Worm (Caenorhabditis elegans) whole organism, young adult: ENCODE measurements around the gene cex-2.

ENCODE experiments used
- B0261.1 ChIP-seq: sonication (generic microtip); optimal IDR thresholded peaks from 2 replicates; lab custom pipeline; 2016; ENCODE audit warnings: mild to moderate bottlenecking, missing genetic modification characterization, moderate library complexity, missing compliant biosample characterization
- C17E4.6 ChIP-seq: fragments of 200-800 bp; sonication (Bioruptor generic); IDR thresholded peaks from 2 replicates; pipeline ENCODE4 v1.3.6; 2022; ENCODE audit warnings: missing genetic modification reagents, missing genetic modification characterization, missing compliant biosample characterization
- F22D6.2 ChIP-seq: sonication (generic microtip); optimal IDR thresholded peaks from 2 replicates; lab custom pipeline; 2016; ENCODE audit warnings: mild to moderate bottlenecking, missing genetic modification characterization, missing compliant biosample characterization
- F57C9.4 ChIP-seq: sonication (generic microtip); optimal IDR thresholded peaks from 2 replicates; lab custom pipeline; 2017; ENCODE audit warnings: mild to moderate bottlenecking, missing genetic modification characterization, missing compliant biosample characterization
- K12H6.12 ChIP-seq: fragments of 200-800 bp; sonication (Bioruptor generic); optimal IDR thresholded peaks from 2 replicates; lab custom pipeline; 2018; ENCODE audit warnings: mild to moderate bottlenecking, missing genetic modification characterization, missing compliant biosample characterization
- Y53G8AR.9 ChIP-seq: fragments of 200-800 bp; sonication (Bioruptor generic); conservative IDR thresholded peaks from 2 replicates; pipeline ENCODE4 v1.3.6; 2022; ENCODE audit warnings: missing genetic modification reagents, missing genetic modification characterization, missing compliant biosample characterization
- Y67H2A.10 ChIP-seq: fragments of 200-800 bp; sonication (Bioruptor generic); conservative IDR thresholded peaks from 2 replicates; pipeline ENCODE4 v1.3.6; 2022; ENCODE audit warnings: missing genetic modification reagents, missing genetic modification characterization, missing compliant biosample characterization
- ZK185.1 ChIP-seq: sonication (generic microtip); optimal IDR thresholded peaks from 2 replicates; lab custom pipeline; 2016; ENCODE audit warnings: mild to moderate bottlenecking, missing genetic modification characterization, missing compliant biosample characterization; ENCODE audit not compliant: poor library complexity, severe bottlenecking
- aptf-2 ChIP-seq: fragments of 200-800 bp; sonication (Bioruptor generic); conservative IDR thresholded peaks from 2 replicates; pipeline ENCODE4 v1.3.6; 2022; ENCODE audit warnings: missing genetic modification reagents, missing genetic modification characterization, missing compliant biosample characterization
- attf-3 ChIP-seq: fragments of 200-800 bp; sonication (Bioruptor generic); conservative IDR thresholded peaks from 2 replicates; pipeline ENCODE4 v1.3.6; 2022; ENCODE audit warnings: missing genetic modification reagents, missing genetic modification characterization, missing compliant biosample characterization
- attf-5 ChIP-seq: fragments of 200-800 bp; sonication (Bioruptor generic); optimal IDR thresholded peaks from 2 replicates; lab custom pipeline; 2018; ENCODE audit warnings: mild to moderate bottlenecking, missing genetic modification characterization, missing compliant biosample characterization
- cebp-1 ChIP-seq, 2 experiments: fragments of 200-800 bp in 1 of 2; sonication (Bioruptor generic) in 1 of 2; sonication (generic microtip) in 1 of 2; IDR thresholded peaks in 1 of 2; optimal IDR thresholded peaks in 1 of 2; 2 replicates each; pipeline versions ENCODE4 v1.3.6 to Lab custom; 2017 to 2022; ENCODE audit warnings: missing compliant biosample characterization in 2 of 2, missing genetic modification characterization in 2 of 2, mild to moderate bottlenecking in 1 of 2, missing genetic modification reagents in 1 of 2, moderate library complexity in 1 of 2
- cebp-2 ChIP-seq: fragments of 200-800 bp; sonication (Bioruptor generic); IDR thresholded peaks from 2 replicates; pipeline ENCODE4 v1.3.6; 2022; ENCODE audit warnings: missing genetic modification characterization, missing compliant biosample characterization
- ceh-100 ChIP-seq: fragments of 200-800 bp; sonication (Bioruptor generic); IDR thresholded peaks from 2 replicates; pipeline ENCODE4 v1.3.6; 2022; ENCODE audit warnings: missing genetic modification reagents, missing genetic modification characterization, missing compliant biosample characterization
- ceh-91 ChIP-seq: fragments of 200-800 bp; sonication (Bioruptor generic); IDR thresholded peaks from 2 replicates; pipeline ENCODE4 v1.3.6; 2022; ENCODE audit warnings: missing genetic modification reagents, missing genetic modification characterization, missing compliant biosample characterization
- dox-1 ChIP-seq: fragments of 200-800 bp; sonication (Bioruptor generic); IDR thresholded peaks from 2 replicates; pipeline ENCODE4 v1.3.6; 2022; ENCODE audit warnings: missing genetic modification reagents, missing genetic modification characterization, missing compliant biosample characterization
- egl-44 ChIP-seq: fragments of 200-800 bp; sonication (Bioruptor generic); IDR thresholded peaks from 2 replicates; pipeline ENCODE4 v1.3.6; 2022; ENCODE audit warnings: missing genetic modification reagents, missing genetic modification characterization, missing compliant biosample characterization
- him-1 ChIP-seq: sonication (generic microtip); optimal IDR thresholded peaks from 2 replicates; lab custom pipeline; 2016; ENCODE audit warnings: missing genotype, missing genetic modification reagents, missing genetic modification characterization, missing compliant biosample characterization
- hlh-26 ChIP-seq: fragments of 200-800 bp; sonication (Bioruptor generic); conservative IDR thresholded peaks from 2 replicates; pipeline ENCODE4 v1.3.6; 2022; ENCODE audit warnings: missing genetic modification reagents, missing genetic modification characterization, missing compliant biosample characterization
- hmg-1.2 ChIP-seq: fragments of 200-800 bp; sonication (Bioruptor generic); IDR thresholded peaks from 2 replicates; pipeline ENCODE4 v1.3.6; 2022; ENCODE audit warnings: missing genetic modification reagents, missing genetic modification characterization, missing compliant biosample characterization
- let-607 ChIP-seq, 2 experiments: fragments of 200-800 bp in 1 of 2; sonication (Bioruptor generic) in 1 of 2; sonication (generic microtip) in 1 of 2; optimal IDR thresholded peaks; 2 replicates each; lab custom pipeline; 2016 to 2018; ENCODE audit warnings: mild to moderate bottlenecking in 2 of 2, missing compliant biosample characterization in 2 of 2, missing genetic modification characterization in 2 of 2, moderate library complexity in 2 of 2, missing genotype in 1 of 2
- lin-35 ChIP-seq, 3 experiments: fragments of 150-350 bp in 2 of 3; sonication (generic microtip) in 1 of 3; optimal IDR thresholded peaks; 2 replicates each; lab custom pipeline; 2014 to 2018; ENCODE audit warnings: missing biosample characterization in 3 of 3, missing genetic modification characterization in 3 of 3, missing genetic modification reagents in 3 of 3
- lin-40 ChIP-seq: sonication (generic microtip); optimal IDR thresholded peaks from 2 replicates; lab custom pipeline; 2016; ENCODE audit warnings: missing genetic modification characterization, mild to moderate bottlenecking, missing compliant biosample characterization, missing genotype, missing genetic modification reagents
- lir-1 ChIP-seq: fragments of 200-800 bp; sonication (Bioruptor generic); conservative IDR thresholded peaks from 2 replicates; pipeline ENCODE4 v1.3.6; 2022; ENCODE audit warnings: missing genetic modification reagents, missing genetic modification characterization, missing compliant biosample characterization
- madf-6 ChIP-seq: fragments of 200-800 bp; sonication (Bioruptor generic); IDR thresholded peaks from 2 replicates; pipeline ENCODE4 v1.3.6; 2022; ENCODE audit warnings: missing genetic modification reagents, missing genetic modification characterization, missing compliant biosample characterization
- nhr-120 ChIP-seq: fragments of 200-800 bp; sonication (Bioruptor generic); IDR thresholded peaks from 2 replicates; pipeline ENCODE4 v1.3.6; 2022; ENCODE audit warnings: missing genetic modification characterization, missing compliant biosample characterization
- nhr-179 ChIP-seq: sonication (generic microtip); optimal IDR thresholded peaks from 2 replicates; lab custom pipeline; 2016; ENCODE audit warnings: mild to moderate bottlenecking, missing genetic modification characterization, missing compliant biosample characterization
- nhr-27 ChIP-seq: fragments of 200-800 bp; sonication (Bioruptor generic); optimal IDR thresholded peaks from 2 replicates; lab custom pipeline; 2018; ENCODE audit warnings: mild to moderate bottlenecking, missing genetic modification characterization, moderate library complexity, missing compliant biosample characterization
- nhr-80 ChIP-seq: sonication (generic microtip); optimal IDR thresholded peaks from 2 replicates; lab custom pipeline; 2016; ENCODE audit warnings: missing genetic modification characterization, missing compliant biosample characterization
- nhr-90 ChIP-seq: sonication (generic microtip); optimal IDR thresholded peaks from 2 replicates; lab custom pipeline; 2016; ENCODE audit warnings: missing genotype, mild to moderate bottlenecking, missing genetic modification characterization, missing compliant biosample characterization
- pbrm-1 ChIP-seq: fragments of 200-800 bp; sonication (Bioruptor generic); IDR thresholded peaks from 2 replicates; pipeline ENCODE4 v1.3.6; 2022; ENCODE audit warnings: missing genetic modification reagents, missing genetic modification characterization, missing compliant biosample characterization
- rec-8 ChIP-seq, 2 experiments: sonication (generic microtip); optimal IDR thresholded peaks; 2 replicates each; lab custom pipeline; 2016; ENCODE audit warnings: mild to moderate bottlenecking in 2 of 2, missing genetic modification characterization in 2 of 2, missing genetic modification reagents in 2 of 2, missing genotype in 2 of 2, missing biosample characterization in 1 of 2, missing compliant biosample characterization in 1 of 2, moderate library complexity in 1 of 2
- sdz-38 ChIP-seq: sonication (generic microtip); optimal IDR thresholded peaks from 2 replicates; lab custom pipeline; 2016; ENCODE audit warnings: missing genotype, missing genetic modification characterization, missing compliant biosample characterization
- snpc-3.4 ChIP-seq: sonication (generic microtip); optimal IDR thresholded peaks from 2 replicates; lab custom pipeline; 2017; ENCODE audit warnings: missing genetic modification characterization, mild to moderate bottlenecking, missing compliant biosample characterization, antibody characterized with exemption, moderate library complexity, missing genotype, missing genetic modification reagents
- snpc-4 ChIP-seq, 5 experiments: fragments of 150-350 bp in 1 of 5; sonication (generic microtip) in 4 of 5; optimal IDR thresholded peaks; 2 replicates each; lab custom pipeline; 2014 to 2018; ENCODE audit warnings: missing genetic modification characterization in 5 of 5, missing biosample characterization in 3 of 5, antibody characterized with exemption in 2 of 5, mild to moderate bottlenecking in 2 of 5, missing compliant biosample characterization in 2 of 5, missing genotype in 2 of 5, moderate library complexity in 2 of 5, missing genetic modification reagents in 1 of 5
- somi-1 ChIP-seq: fragments of 200-800 bp; sonication (Bioruptor generic); optimal IDR thresholded peaks from 2 replicates; lab custom pipeline; 2018; ENCODE audit warnings: mild to moderate bottlenecking, missing genetic modification characterization, missing compliant biosample characterization
- zim-3 ChIP-seq: sonication (generic microtip); optimal IDR thresholded peaks from 2 replicates; lab custom pipeline; 2017; ENCODE audit warnings: mild to moderate bottlenecking, missing genetic modification characterization, moderate library complexity, missing compliant biosample characterization
- ztf-18 ChIP-seq: sonication (generic microtip); optimal IDR thresholded peaks from 2 replicates; lab custom pipeline; 2016; ENCODE audit warnings: missing genotype, mild to moderate bottlenecking, missing genetic modification characterization, missing compliant biosample characterization
- ztf-22 ChIP-seq: fragments of 200-800 bp; sonication (Bioruptor generic); optimal IDR thresholded peaks from 2 replicates; lab custom pipeline; 2018; ENCODE audit warnings: mild to moderate bottlenecking, missing genetic modification characterization, moderate library complexity, missing compliant biosample characterization
- ztf-25 ChIP-seq: fragments of 200-800 bp; sonication (Bioruptor generic); IDR thresholded peaks from 2 replicates; pipeline ENCODE4 v1.3.6; 2022; ENCODE audit warnings: missing genetic modification reagents, missing genetic modification characterization, missing compliant biosample characterization

cex-2 gene

DNA sequence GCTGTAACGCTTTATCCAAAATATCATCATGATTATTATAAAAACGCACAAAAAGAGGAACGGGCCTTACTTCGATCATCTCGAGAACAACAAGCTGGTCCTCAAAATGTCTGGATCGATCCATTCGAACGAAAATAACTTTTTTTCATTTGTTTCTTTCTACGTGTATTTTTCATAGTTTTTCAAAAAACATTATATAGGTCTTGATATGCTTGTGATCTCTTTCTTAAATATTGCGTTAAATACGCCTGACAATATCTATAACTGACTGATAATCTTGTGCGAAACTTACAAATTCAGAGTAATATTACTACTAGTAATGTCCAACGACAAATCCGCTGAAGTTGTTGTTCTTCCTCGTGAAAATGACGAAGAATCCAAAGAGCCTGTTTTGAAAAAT lies 22.9 kb upstream of the cex-2 start, which contains the start of gene sds-22:
Gene sds-22 (plus strand): TSS at position 301 of the 400 bp plus-strand sequence.
- TF ChIP-seq F57C9.4 (no peak), aptf-2 (GFP tag; lab: Robert Waterston, UW) (no peak), lin-35 (GFP tag; optimal IDR thresholded peaks at IDR 0.05; lab: Kevin White, UChicago) (no peak), nhr-120 (GFP tag; lab: Robert Waterston, UW) (no peak), hmg-1.2 (GFP tag; lab: Robert Waterston, UW) (no peak), lin-40 (no peak), egl-44 (GFP tag; lab: Robert Waterston, UW) (no peak), ztf-22 (GFP tag; lab: Kevin White, UChicago) (no peak), ztf-18 (tag; lab: Kevin White, UChicago) (no peak), cebp-2 (no peak), hlh-26 (no peak), zim-3 (no peak), C17E4.6 (GFP tag; lab: Robert Waterston, UW) (no peak), nhr-27 (tag; lab: Kevin White, UChicago) (no peak), somi-1 (GFP tag; lab: Kevin White, UChicago) (no peak), nhr-179 (tag; lab: Kevin White, UChicago) (no peak), ZK185.1 (tag; lab: Kevin White, UChicago) (no peak)

DNA sequence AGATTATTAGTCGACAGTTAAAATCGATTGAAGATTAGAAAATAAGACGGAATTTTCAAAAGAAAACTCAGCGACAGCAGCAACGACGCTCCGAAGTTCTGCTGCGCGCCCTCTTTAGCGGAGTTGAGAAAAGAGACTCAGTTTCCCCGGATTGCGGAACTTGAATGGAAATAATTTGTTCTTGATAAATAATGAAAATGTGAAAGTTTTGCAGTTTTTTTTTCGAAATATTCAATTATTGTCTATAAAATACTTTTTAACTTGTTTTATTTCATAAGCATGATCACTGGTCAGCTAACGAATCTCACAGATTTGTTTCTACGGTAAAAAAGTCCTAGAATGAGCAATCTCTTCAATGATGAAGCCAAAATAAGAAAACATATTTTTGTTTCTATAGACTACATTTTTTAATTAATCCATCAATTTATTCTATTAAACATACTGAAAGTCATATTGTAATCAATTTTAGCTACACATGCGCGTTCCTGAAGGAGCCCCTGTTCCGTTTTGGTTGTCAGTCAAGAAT lies 22.3 kb upstream of the cex-2 start, which contains the start of the genes cec-3 and T09A5.15:
Gene cec-3 (minus strand): TSS at position 116 of the 526 bp plus-strand sequence.
Gene T09A5.15 (plus strand): TSS at position 476 of the 526 bp plus-strand sequence.
- TF ChIP-seq pbrm-1 (GFP tag; lab: Robert Waterston, UW) (no peak), attf-5 (GFP tag; lab: Kevin White, UChicago) (peak; percentile 1), attf-3 (GFP tag; lab: Robert Waterston, UW) (peak; percentile 97), dox-1 (no peak), ceh-91 (GFP tag; lab: Robert Waterston, UW) (no peak), ceh-100 (peak; percentile 78), snpc-3.4 (tag; lab: Kevin White, UChicago) (no peak), K12H6.12 (tag; lab: Kevin White, UChicago) (peak; percentile 28)

DNA sequence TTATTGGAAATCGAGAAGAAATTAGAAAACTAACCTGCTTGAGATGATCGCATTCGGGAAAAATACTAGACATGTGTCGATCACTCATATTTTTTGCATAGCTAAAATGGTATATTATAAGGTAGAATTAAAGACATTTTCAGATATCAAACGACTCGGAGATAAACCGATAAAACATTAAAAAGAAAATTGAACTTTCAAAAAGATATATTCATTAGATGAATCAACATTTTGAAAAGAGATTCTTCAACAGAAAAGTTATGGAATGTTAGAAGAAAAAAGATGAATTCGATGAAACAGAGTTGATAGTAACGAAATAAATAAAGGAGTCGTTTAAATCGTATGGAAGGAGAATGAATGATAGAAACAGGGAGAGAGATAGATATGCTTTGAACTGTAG lies 20.4 kb upstream of the cex-2 start, which contains the start of gene mdmh-35:
Gene mdmh-35 (minus strand): TSS at position 101 of the 400 bp plus-strand sequence.
- TF ChIP-seq Y53G8AR.9 (GFP tag; lab: Robert Waterston, UW) (no peak), cebp-1 (GFP tag; IDR thresholded peaks at IDR 0.05; lab: Robert Waterston, UW) (no peak), cebp-1 (tag; optimal IDR thresholded peaks at IDR 0.05; lab: Kevin White, UChicago) (no peak), ztf-22 (GFP tag; lab: Kevin White, UChicago) (no peak), rec-8 (tag; optimal IDR thresholded peaks at IDR 0.05; lab: Kevin White, UChicago) (no peak), B0261.1 (tag; lab: Kevin White, UChicago) (no peak), snpc-4 (GFP tag; optimal IDR thresholded peaks at IDR 0.05; lab: Kevin White, UChicago) (no peak), snpc-4 (tag; optimal IDR thresholded peaks at IDR 0.05; lab: Kevin White, UChicago) (no peak), nhr-80 (tag; lab: Kevin White, UChicago) (no peak), Y67H2A.10 (GFP tag; lab: Robert Waterston, UW) (no peak), sdz-38 (tag; lab: Kevin White, UChicago) (no peak), him-1 (tag; lab: Kevin White, UChicago) (no peak), let-607 (tag; optimal IDR thresholded peaks at IDR 0.05; lab: Kevin White, UChicago) (no peak), lir-1 (no peak), madf-6 (GFP tag; lab: Robert Waterston, UW) (no peak), nhr-90 (tag; lab: Kevin White, UChicago) (no peak), F22D6.2 (tag; lab: Kevin White, UChicago) (no peak), snpc-3.4 (tag; lab: Kevin White, UChicago) (no peak), ztf-25 (GFP tag; lab: Robert Waterston, UW) (no peak), dox-1 (no peak)
